Worm (Caenorhabditis elegans): ENCODE results near the gene sphr-1.

The sphr-1 gene

ce11 chrV:9152339-9152738 is 39.1 kb upstream of the sphr-1 start:
- peak; percentile 16 for TF ChIP-seq nhr-25 (tag; optimal IDR thresholded peaks at IDR 0.05)
- no peak for TF ChIP-seq jun-1 (tag; optimal IDR thresholded peaks at IDR 0.05)

- TF ChIP-seq R02D3.7 (tag; optimal IDR thresholded peaks at IDR 0.05) (no peak), mdl-1 (tag; optimal IDR thresholded peaks at IDR 0.05) (no peak), nhr-11 (tag; optimal IDR thresholded peaks at IDR 0.05) (no peak), unc-62 (GFP tag; optimal IDR thresholded peaks at IDR 0.05) (no peak), egl-5 (tag; optimal IDR thresholded peaks at IDR 0.05) (no peak), nhr-43 (tag; optimal IDR thresholded peaks at IDR 0.05; ENCODE audit: poor library complexity, severe bottlenecking) (no peak), nhr-237 (tag; optimal IDR thresholded peaks at IDR 0.05) (no peak), fos-1 (tag; optimal IDR thresholded peaks at IDR 0.05) (no peak), eor-1 (tag; optimal IDR thresholded peaks at IDR 0.05) (no peak), hmg-11 (tag; optimal IDR thresholded peaks at IDR 0.05) (no peak), lsy-12 (tag; optimal IDR thresholded peaks at IDR 0.05) (no peak), nfya-1 (tag; optimal IDR thresholded peaks at IDR 0.05; ENCODE audit: insufficient read depth) (no peak)
Observed at ce11 chrV:9154772-9155171, 36.6 kb upstream of the sphr-1 start, which contains the start of gene B0222.5. B0222.5 (minus strand) TSS chrV:9154872.

ce11 chrV:9155616-9156015 is 35.8 kb upstream of the sphr-1 start:
- no peak for TF ChIP-seq zag-1 (tag; optimal IDR thresholded peaks at IDR 0.05)
- TF ChIP-seq fos-1 (tag; optimal IDR thresholded peaks at IDR 0.05), result no peak

ce11 chrV:9156679-9157078 is 34.7 kb upstream of the sphr-1 start, which contains the start of gene B0222.15:
B0222.15 (minus strand) TSS chrV:9156779.
- no peak for TF ChIP-seq mml-1 (tag; optimal IDR thresholded peaks at IDR 0.05)
- TF ChIP-seq fkh-10 (GFP tag; optimal IDR thresholded peaks at IDR 0.05), result no peak
- TF ChIP-seq ztf-4 (tag; optimal IDR thresholded peaks at IDR 0.05), result no peak
- no peak for TF ChIP-seq zag-1 (tag; optimal IDR thresholded peaks at IDR 0.05)
- TF ChIP-seq pqm-1 (tag; optimal IDR thresholded peaks at IDR 0.05), result no peak
- TF ChIP-seq egl-27 (tag; optimal IDR thresholded peaks at IDR 0.05), result no peak
- TF ChIP-seq mdl-1 (tag; optimal IDR thresholded peaks at IDR 0.05), result no peak
- TF ChIP-seq unc-62 (GFP tag; optimal IDR thresholded peaks at IDR 0.05), result no peak
- no peak for TF ChIP-seq nhr-237 (tag; optimal IDR thresholded peaks at IDR 0.05)

- TF ChIP-seq elt-1 (tag; optimal IDR thresholded peaks at IDR 0.05), result no peak
- TF ChIP-seq fkh-10 (GFP tag; optimal IDR thresholded peaks at IDR 0.05), result peak; percentile 96
Observed at ce11 chrV:9157597-9157996, 33.8 kb upstream of the sphr-1 start.

- TF ChIP-seq ama-1 (optimal IDR thresholded peaks at IDR 0.05) (peak; percentile 68), nhr-25 (tag; optimal IDR thresholded peaks at IDR 0.05) (peak; percentile 88), nfya-1 (tag; optimal IDR thresholded peaks at IDR 0.05; ENCODE audit: insufficient read depth) (peak; percentile 34)
Observed at ce11 chrV:9159146-9159717, 32.2 kb upstream of the sphr-1 start.

- no peak for TF ChIP-seq snpc-4 (tag; optimal IDR thresholded peaks at IDR 0.05)
- no peak for TF ChIP-seq tbx-2 (tag; optimal IDR thresholded peaks at IDR 0.05)
- peak; percentile 73 for TF ChIP-seq ama-1 (optimal IDR thresholded peaks at IDR 0.05)
- TF ChIP-seq elt-3 (tag; optimal IDR thresholded peaks at IDR 0.05), result peak in 1 of 3 experiments; percentile 12
- peak; percentile 70 for TF ChIP-seq nhr-25 (tag; optimal IDR thresholded peaks at IDR 0.05)
- peak; percentile 57 for TF ChIP-seq nhr-43 (tag; optimal IDR thresholded peaks at IDR 0.05; ENCODE audit: poor library complexity, severe bottlenecking)
- TF ChIP-seq ceh-9 (tag; optimal IDR thresholded peaks at IDR 0.05), result no peak
- TF ChIP-seq nfya-1 (tag; optimal IDR thresholded peaks at IDR 0.05; ENCODE audit: insufficient read depth), result peak; percentile 17
Observed at ce11 chrV:9160224-9160886, 31.1 kb upstream of the sphr-1 start, which contains the start of gene col-144. col-144 (minus strand) TSS chrV:9160642.
